Worm (Caenorhabditis elegans): Measurements from ENCODE around the gene mrps-22.

mrps-22 gene

ce11 chrII:10545924-10546783 is 36.3 kb upstream of the mrps-22 start (continued):
- TF ChIP-seq tlf-1 (GFP tag; optimal IDR thresholded peaks at IDR 0.05): peak; percentile 39
- TF ChIP-seq D2030.7 (GFP tag; IDR thresholded peaks at IDR 0.05): no peak
- TF ChIP-seq F57C9.4 (tag; optimal IDR thresholded peaks at IDR 0.05): no peak
- TF ChIP-seq nhr-80 (tag; optimal IDR thresholded peaks at IDR 0.05): no peak
- TF ChIP-seq akir-1 (GFP tag; optimal IDR thresholded peaks at IDR 0.05): no peak
- TF ChIP-seq Y53G8AR.9 (GFP tag; conservative IDR thresholded peaks at IDR 0.05): peak; percentile 32; the same call in 1 of the 2 replicates
- no peak for TF ChIP-seq efl-1 (GFP tag; optimal IDR thresholded peaks at IDR 0.05)
- TF ChIP-seq unc-62 (GFP tag; optimal IDR thresholded peaks at IDR 0.05): no peak
- no peak for TF ChIP-seq nfya-1 (tag; optimal IDR thresholded peaks at IDR 0.05; ENCODE audit: borderline replicate concordance, insufficient read depth)
- no peak for TF ChIP-seq madf-8 (GFP tag; conservative IDR thresholded peaks at IDR 0.05)
- TF ChIP-seq F22D6.2 (tag; optimal IDR thresholded peaks at IDR 0.05): no peak
- TF ChIP-seq sdz-38 (tag; optimal IDR thresholded peaks at IDR 0.05): no peak
- no peak for TF ChIP-seq athp-1 (tag; optimal IDR thresholded peaks at IDR 0.05)
- TF ChIP-seq F52B5.7 (tag; optimal IDR thresholded peaks at IDR 0.05): no peak
- TF ChIP-seq T26A5.8 (tag; optimal IDR thresholded peaks at IDR 0.05): no peak
- TF ChIP-seq Y79H2A.3 (GFP tag; conservative IDR thresholded peaks at IDR 0.05): 0 out of 2 replicates have a peak, but pooled peaks have one; percentile 8
- TF ChIP-seq C06A6.2 (GFP tag; conservative IDR thresholded peaks at IDR 0.05): no peak; the same call in 1 of the 2 replicates
- no peak for TF ChIP-seq F33H1.4 (GFP tag; IDR thresholded peaks at IDR 0.05)
- peak; percentile 27; the same call in 1 of the 2 replicates for TF ChIP-seq ekl-4 (GFP tag; IDR thresholded peaks at IDR 0.05)
- TF ChIP-seq Y95B8A.8 (GFP tag; IDR thresholded peaks at IDR 0.05): no peak
- TF ChIP-seq zfh-2 (GFP tag; conservative IDR thresholded peaks at IDR 0.05): peak; percentile 52
- no peak for TF ChIP-seq bed-2 (GFP tag; IDR thresholded peaks at IDR 0.05)
- TF ChIP-seq T07F8.4 (tag; optimal IDR thresholded peaks at IDR 0.05): no peak
- no peak; the same call in 1 of the 2 replicates for TF ChIP-seq hmg-20 (GFP tag; IDR thresholded peaks at IDR 0.05)
- no peak for TF ChIP-seq F49E8.2 (tag; optimal IDR thresholded peaks at IDR 0.05; ENCODE audit: insufficient read depth)
- no peak; the same call in none of the 2 replicates for TF ChIP-seq mcd-1 (GFP tag; IDR thresholded peaks at IDR 0.05)
- TF ChIP-seq ztf-25 (GFP tag; IDR thresholded peaks at IDR 0.05): no peak
- no peak for TF ChIP-seq lsy-27 (tag; optimal IDR thresholded peaks at IDR 0.05; ENCODE audit: borderline replicate concordance, insufficient read depth)
- TF ChIP-seq B0336.3 (GFP tag; IDR thresholded peaks at IDR 0.05): peak; percentile 3; the same call in 1 of the 2 replicates
- TF ChIP-seq ceh-100 (GFP tag; IDR thresholded peaks at IDR 0.05): 0 out of 2 replicates have a peak, but pooled peaks have one; percentile 8
- no peak for TF ChIP-seq B0019.2 (GFP tag; conservative IDR thresholded peaks at IDR 0.05)
- no peak for TF ChIP-seq F55B11.4 (tag; optimal IDR thresholded peaks at IDR 0.05; ENCODE audit: borderline replicate concordance, insufficient read depth)
- TF ChIP-seq ztf-28 (GFP tag; IDR thresholded peaks at IDR 0.05): no peak
- no peak for TF ChIP-seq unc-130 (GFP tag; optimal IDR thresholded peaks at IDR 0.05)
- TF ChIP-seq hrde-1 (tag; optimal IDR thresholded peaks at IDR 0.05; ENCODE audit: borderline replicate concordance): no peak
- peak; percentile 42 for TF ChIP-seq atf-7 (tag; optimal IDR thresholded peaks at IDR 0.05)
- no peak for TF ChIP-seq lin-54 (GFP tag; optimal IDR thresholded peaks at IDR 0.05)
- no peak for TF ChIP-seq lag-1 (GFP tag; IDR thresholded peaks at IDR 0.05)
- TF ChIP-seq snpc-1.3 (tag; optimal IDR thresholded peaks at IDR 0.05; ENCODE audit: insufficient read depth): no peak
- no peak for TF ChIP-seq ztf-6 (GFP tag; IDR thresholded peaks at IDR 0.05)
- no peak for TF ChIP-seq aptf-2 (GFP tag; conservative IDR thresholded peaks at IDR 0.05)
- TF ChIP-seq attf-6 (GFP tag; IDR thresholded peaks at IDR 0.05): 0 out of 2 replicates have a peak, but pooled peaks have one; percentile 26
- TF ChIP-seq ceh-40 (GFP tag; IDR thresholded peaks at IDR 0.05): no peak
- no peak for TF ChIP-seq ceh-79 (tag; optimal IDR thresholded peaks at IDR 0.05)
- peak; percentile 17 for TF ChIP-seq chd-7 (tag; optimal IDR thresholded peaks at IDR 0.05)
- TF ChIP-seq nhr-90 (tag; optimal IDR thresholded peaks at IDR 0.05): peak; percentile 35

Data from whole organism, young adult.